Fruit fly (Drosophila melanogaster) whole organism, embryonic: ENCODE results near the gene CG1840.

Source experiments
- BEAF-32 ChIP-seq: fragments of 200-800 bp; sonication (Bioruptor generic); optimal IDR thresholded peaks from 3 replicates; lab custom pipeline; 2017; ENCODE audit warnings: missing biosample characterization, missing genetic modification characterization, mild to moderate bottlenecking, moderate library complexity, missing genetic modification reagents
- Bgb ChIP-seq: fragments of 200-800 bp; sonication (Bioruptor generic); IDR thresholded peaks from 2 replicates; pipeline ENCODE4 v1.3.6; 2022; ENCODE audit warnings: missing biosample characterization, missing genetic modification characterization; ENCODE audit not compliant: partially characterized antibody
- Blimp-1 ChIP-seq: fragments of 200-800 bp; sonication (Bioruptor generic); optimal IDR thresholded peaks from 3 replicates; lab custom pipeline; 2018; ENCODE audit warnings: missing biosample characterization, missing genetic modification characterization, mild to moderate bottlenecking, moderate library complexity, missing genetic modification reagents
- CG10147 ChIP-seq: fragments of 200-800 bp; sonication (Bioruptor generic); optimal IDR thresholded peaks from 2 replicates; lab custom pipeline; 2019; ENCODE audit warnings: missing biosample characterization, mild to moderate bottlenecking, missing genetic modification characterization, moderate library complexity
- CG1024 ChIP-seq: fragments of 200-800 bp; sonication (Bioruptor generic); IDR thresholded peaks from 2 replicates; pipeline ENCODE4 v1.3.6; 2022; ENCODE audit warnings: missing biosample characterization, missing genetic modification characterization
- CG10267 ChIP-seq: fragments of 200-800 bp; sonication (Bioruptor generic); optimal IDR thresholded peaks from 2 replicates; lab custom pipeline; 2018; ENCODE audit warnings: missing biosample characterization, mild to moderate bottlenecking, missing genetic modification characterization, moderate library complexity
- CG11247 ChIP-seq: fragments of 200-800 bp; sonication (Bioruptor generic); IDR thresholded peaks from 2 replicates; pipeline ENCODE4 v1.3.6; 2022; ENCODE audit warnings: missing biosample characterization, missing genetic modification characterization
- CG12659 ChIP-seq: fragments of 200-800 bp; sonication (Bioruptor generic); optimal IDR thresholded peaks from 3 replicates; lab custom pipeline; 2017; ENCODE audit warnings: mild to moderate bottlenecking, missing biosample characterization, missing genetic modification reagents, missing genetic modification characterization
- CG12744 ChIP-seq: fragments of 200-800 bp; sonication (Bioruptor generic); optimal IDR thresholded peaks from 2 replicates; lab custom pipeline; 2016; ENCODE audit warnings: missing biosample characterization, missing genetic modification characterization
- CG13123 ChIP-seq: fragments of 200-800 bp; sonication (Bioruptor generic); optimal IDR thresholded peaks from 2 replicates; lab custom pipeline; 2016; ENCODE audit warnings: missing biosample characterization, missing genetic modification characterization
- CG17359 ChIP-seq: fragments of 200-800 bp; sonication (Bioruptor generic); optimal IDR thresholded peaks from 3 replicates; lab custom pipeline; 2018; ENCODE audit warnings: missing biosample characterization, mild to moderate bottlenecking, missing genetic modification characterization, moderate library complexity
- CG18011 ChIP-seq: fragments of 200-800 bp; sonication (Bioruptor generic); optimal IDR thresholded peaks from 2 replicates; lab custom pipeline; 2017; ENCODE audit warnings: missing biosample characterization, missing genetic modification characterization, mild to moderate bottlenecking, moderate library complexity, missing genotype
- CG18619 ChIP-seq: fragments of 200-800 bp; sonication (Bioruptor generic); optimal IDR thresholded peaks from 3 replicates; lab custom pipeline; 2017; ENCODE audit warnings: missing biosample characterization, mild to moderate bottlenecking, missing genetic modification characterization
- CG2120 ChIP-seq: fragments of 200-800 bp; sonication (Bioruptor generic); optimal IDR thresholded peaks from 3 replicates; lab custom pipeline; 2016; ENCODE audit warnings: missing biosample characterization, missing genetic modification characterization
- CG2875 ChIP-seq: fragments of 200-800 bp; sonication (Bioruptor generic); optimal IDR thresholded peaks from 2 replicates; lab custom pipeline; 2017; ENCODE audit warnings: missing biosample characterization, mild to moderate bottlenecking, missing genetic modification characterization, missing genetic modification reagents
- CG3065 ChIP-seq: fragments of 200-800 bp; sonication (Bioruptor generic); optimal IDR thresholded peaks from 2 replicates; lab custom pipeline; 2016; ENCODE audit warnings: missing biosample characterization, missing genetic modification characterization
- CG32767 ChIP-seq: fragments of 200-800 bp; sonication (Bioruptor generic); IDR thresholded peaks from 2 replicates; pipeline ENCODE4 v1.3.6; 2022; ENCODE audit warnings: missing biosample characterization, missing genetic modification characterization
- CG34376 ChIP-seq: fragments of 200-800 bp; sonication (Bioruptor generic); optimal IDR thresholded peaks from 2 replicates; lab custom pipeline; 2018; ENCODE audit warnings: missing biosample characterization, mild to moderate bottlenecking, missing genetic modification characterization
- CG3726 ChIP-seq: fragments of 200-800 bp; sonication (Bioruptor generic); IDR thresholded peaks from 3 replicates; pipeline ENCODE4, ENCODE4 v1.3.6; 2022; ENCODE audit warnings: missing biosample characterization, missing genetic modification characterization
- CG7372 ChIP-seq: fragments of 200-800 bp; sonication (Bioruptor generic); IDR thresholded peaks from 2 replicates; pipeline ENCODE4 v1.3.6; 2022; ENCODE audit warnings: missing biosample characterization, missing genetic modification characterization
- CG8765 ChIP-seq: fragments of 200-800 bp; sonication (Bioruptor generic); IDR thresholded peaks from 2 replicates; pipeline ENCODE4 v1.3.6; 2022; ENCODE audit warnings: missing biosample characterization, missing genetic modification characterization
- CG9817 ChIP-seq: fragments of 200-800 bp; sonication (Bioruptor generic); optimal IDR thresholded peaks from 2 replicates; lab custom pipeline; 2018; ENCODE audit warnings: missing biosample characterization, mild to moderate bottlenecking, missing genetic modification characterization, moderate library complexity
- CG9932 ChIP-seq: fragments of 200-800 bp; sonication (Bioruptor generic); IDR thresholded peaks from 2 replicates; pipeline ENCODE4 v1.3.6; 2022; ENCODE audit warnings: missing biosample characterization, missing genetic modification characterization
- CrebB ChIP-seq: fragments of 200-800 bp; sonication (Bioruptor generic); optimal IDR thresholded peaks from 3 replicates; lab custom pipeline; 2018; ENCODE audit warnings: missing biosample characterization, mild to moderate bottlenecking, missing genetic modification characterization
- Dfd ChIP-seq, 2 experiments: fragments of >200 bp; optimal IDR thresholded peaks; 2 replicates each; lab custom pipeline; 2017; ENCODE audit warnings: missing biosample characterization in 2 of 2, missing genetic modification characterization in 2 of 2
- Dip3 ChIP-seq: fragments of 200-800 bp; sonication (Bioruptor generic); optimal IDR thresholded peaks from 3 replicates; lab custom pipeline; 2016; ENCODE audit warnings: missing biosample characterization, missing genetic modification characterization
- Ets97D ChIP-seq: fragments of 200-800 bp; sonication (Bioruptor generic); optimal IDR thresholded peaks from 3 replicates; lab custom pipeline; 2016; ENCODE audit warnings: missing biosample characterization, missing genetic modification characterization
- GATAe ChIP-seq: fragments of 200-800 bp; sonication (Bioruptor generic); conservative IDR thresholded peaks from 2 replicates; pipeline ENCODE4 v1.3.6; 2022; ENCODE audit warnings: missing biosample characterization, missing genetic modification characterization
- Hr3 ChIP-seq: fragments of 200-800 bp; sonication (Bioruptor generic); optimal IDR thresholded peaks from 3 replicates; lab custom pipeline; 2016; ENCODE audit warnings: missing biosample characterization, missing genetic modification characterization
- Hr78 ChIP-seq, 2 experiments: fragments of 200-800 bp in 1 of 2; fragments of >200 bp in 1 of 2; sonication (Bioruptor generic) in 1 of 2; optimal IDR thresholded peaks; 2 replicates each; lab custom pipeline; 2017 to 2019; ENCODE audit warnings: missing biosample characterization in 2 of 2, missing genetic modification characterization in 2 of 2, mild to moderate bottlenecking in 1 of 2, moderate library complexity in 1 of 2
- Lpt ChIP-seq: fragments of >200 bp; optimal IDR thresholded peaks from 2 replicates; lab custom pipeline; 2018; ENCODE audit warnings: missing biosample characterization, missing genetic modification characterization
- MESR4 ChIP-seq: fragments of 200-800 bp; sonication (Bioruptor generic); optimal IDR thresholded peaks from 2 replicates; lab custom pipeline; 2018; ENCODE audit warnings: missing biosample characterization, mild to moderate bottlenecking, missing genetic modification characterization, moderate library complexity
- Taf1 ChIP-seq: fragments of 200-800 bp; sonication (Bioruptor generic); IDR thresholded peaks from 2 replicates; pipeline ENCODE4 v1.3.6; 2022; ENCODE audit warnings: missing biosample characterization, missing genetic modification characterization
- al ChIP-seq: fragments of 200-800 bp; sonication (Bioruptor generic); IDR thresholded peaks from 2 replicates; pipeline ENCODE4 v1.3.6; 2022; ENCODE audit warnings: missing biosample characterization, missing genetic modification characterization
- bab2 ChIP-seq: fragments of 200-800 bp; sonication (Bioruptor generic); optimal IDR thresholded peaks from 2 replicates; lab custom pipeline; 2016; ENCODE audit warnings: missing biosample characterization, missing genetic modification characterization
- btn ChIP-seq: fragments of 200-800 bp; sonication (Bioruptor generic); optimal IDR thresholded peaks from 2 replicates; lab custom pipeline; 2016; ENCODE audit warnings: missing biosample characterization, missing genetic modification characterization
- crc ChIP-seq: fragments of 200-800 bp; sonication (Bioruptor generic); optimal IDR thresholded peaks from 2 replicates; lab custom pipeline; 2016; ENCODE audit warnings: missing biosample characterization, missing genetic modification characterization
- gem ChIP-seq: fragments of 200-800 bp; sonication (Bioruptor generic); optimal IDR thresholded peaks from 2 replicates; lab custom pipeline; 2019; ENCODE audit warnings: missing biosample characterization, mild to moderate bottlenecking, missing genetic modification characterization, moderate library complexity
- her ChIP-seq: fragments of 200-800 bp; sonication (Bioruptor generic); optimal IDR thresholded peaks from 2 replicates; lab custom pipeline; 2016; ENCODE audit warnings: missing biosample characterization, missing genetic modification characterization
- ken ChIP-seq: fragments of 200-800 bp; sonication (Bioruptor generic); IDR thresholded peaks from 3 replicates; pipeline ENCODE4 v1.3.6; 2022; ENCODE audit warnings: missing biosample characterization, missing genetic modification characterization
- klu ChIP-seq: fragments of 200-800 bp; sonication (Bioruptor generic); IDR thresholded peaks from 2 replicates; pipeline ENCODE4 v1.3.6; 2022; ENCODE audit warnings: missing biosample characterization, missing genetic modification characterization
- lab ChIP-seq: fragments of 200-800 bp; sonication (Bioruptor generic); optimal IDR thresholded peaks from 3 replicates; lab custom pipeline; 2017; ENCODE audit warnings: missing biosample characterization, missing genetic modification characterization, mild to moderate bottlenecking, moderate library complexity, missing genetic modification reagents
- onecut ChIP-seq: fragments of 200-800 bp; sonication (Bioruptor generic); IDR thresholded peaks from 2 replicates; pipeline ENCODE4 v1.3.6; 2022; ENCODE audit warnings: missing biosample characterization, missing genetic modification characterization
- pnt ChIP-seq: fragments of 200-800 bp; sonication (Bioruptor generic); optimal IDR thresholded peaks from 3 replicates; lab custom pipeline; 2016; ENCODE audit warnings: missing biosample characterization, missing genetic modification characterization
- scrt ChIP-seq: fragments of 200-800 bp; sonication (Bioruptor generic); optimal IDR thresholded peaks from 2 replicates; lab custom pipeline; 2018; ENCODE audit warnings: missing biosample characterization, mild to moderate bottlenecking, missing genetic modification characterization, moderate library complexity
- seq ChIP-seq: fragments of 200-800 bp; sonication (Bioruptor generic); IDR thresholded peaks from 2 replicates; pipeline ENCODE4 v1.3.6; 2022; ENCODE audit warnings: missing biosample characterization, missing genetic modification characterization
- ssp ChIP-seq: fragments of 200-800 bp; sonication (Bioruptor generic); IDR thresholded peaks from 2 replicates; pipeline ENCODE4 v1.3.6; 2022; ENCODE audit warnings: missing biosample characterization, missing genetic modification characterization
- sug ChIP-seq: fragments of 200-800 bp; optimal IDR thresholded peaks from 2 replicates; lab custom pipeline; 2019; ENCODE audit warnings: missing biosample characterization, mild to moderate bottlenecking, missing genetic modification characterization, moderate library complexity
- tll ChIP-seq, 2 experiments: fragments of 200-800 bp in 1 of 2; fragments of >200 bp in 1 of 2; sonication (Bioruptor generic) in 1 of 2; optimal IDR thresholded peaks; 2 replicates each; lab custom pipeline; 2017 to 2019; ENCODE audit warnings: missing biosample characterization in 2 of 2, missing genetic modification characterization in 2 of 2, mild to moderate bottlenecking in 1 of 2, moderate library complexity in 1 of 2
- trh ChIP-seq: fragments of 200-800 bp; sonication (Bioruptor generic); optimal IDR thresholded peaks from 2 replicates; lab custom pipeline; 2016; ENCODE audit warnings: missing biosample characterization, missing genetic modification characterization
- zen ChIP-seq: fragments of 200-800 bp; sonication (Bioruptor generic); optimal IDR thresholded peaks from 3 replicates; lab custom pipeline; 2018; ENCODE audit warnings: missing biosample characterization, mild to moderate bottlenecking, missing genetic modification characterization, moderate library complexity

CG1840 gene

dm6 chrX:11852310-11852709 lies 35.8 kb upstream of the CG1840 start, which contains the start of gene p24-1 (continued):
- peak; percentile 93 for TF ChIP-seq Bgb (GFP tag; lab: Robert Waterston, UW)
- TF ChIP-seq CG11247 (GFP tag; lab: Robert Waterston, UW), result peak; percentile 58
- TF ChIP-seq CG3065 (GFP tag; lab: Kevin White, UChicago), result no peak
- TF ChIP-seq Blimp-1 (GFP tag; lab: Kevin White, UChicago), result no peak
- TF ChIP-seq seq (GFP tag; lab: Robert Waterston, UW), result no peak
- TF ChIP-seq scrt (GFP tag; lab: Kevin White, UChicago), result no peak
- TF ChIP-seq CG1024 (GFP tag; lab: Robert Waterston, UW), result no peak
- no peak for TF ChIP-seq trh
- no peak for TF ChIP-seq CG2875 (GFP tag; lab: Kevin White, UChicago)
- peak; percentile 51 for TF ChIP-seq CG9817 (tag; lab: Kevin White, UChicago)
- TF ChIP-seq CG12744 (GFP tag; lab: Kevin White, UChicago), result no peak
- TF ChIP-seq pnt (GFP tag; lab: Kevin White, UChicago), result peak; percentile 8
- TF ChIP-seq klu (GFP tag; lab: Robert Waterston, UW), result no peak
- TF ChIP-seq onecut, result peak; percentile 31; the same call in 1 of the 2 replicates
- TF ChIP-seq her (GFP tag; lab: Kevin White, UChicago), result peak; percentile 66
- peak; percentile 65 for TF ChIP-seq lab (GFP tag; lab: Kevin White, UChicago)
- no peak for TF ChIP-seq CG7372 (GFP tag; lab: Robert Waterston, UW)
- TF ChIP-seq CG10147 (GFP tag; lab: Kevin White, UChicago), result peak; percentile 1
- TF ChIP-seq CG8765 (GFP tag; lab: Robert Waterston, UW), result no peak
- TF ChIP-seq Hr78 (GFP tag; optimal IDR thresholded peaks at IDR 0.05; lab: Kevin White, UChicago), result no peak
- TF ChIP-seq CG9932 (GFP tag; lab: Robert Waterston, UW), result peak; percentile 88
- TF ChIP-seq al (GFP tag; lab: Robert Waterston, UW), result 0 out of 2 replicates have a peak, but pooled peaks have one; percentile 11
- peak; percentile 42 for TF ChIP-seq Dip3
- TF ChIP-seq gem (tag; lab: Kevin White, UChicago), result peak; percentile 23
- peak; percentile 61 for TF ChIP-seq sug (tag; lab: Kevin White, UChicago)
- peak; percentile 23; the same call in 1 of the 2 replicates for TF ChIP-seq ssp (GFP tag; lab: Robert Waterston, UW)
- TF ChIP-seq GATAe (GFP tag; lab: Robert Waterston, UW), result no peak
- peak; percentile 26 for TF ChIP-seq Hr3 (GFP tag; lab: Kevin White, UChicago)
- TF ChIP-seq crc, result no peak
- TF ChIP-seq zen (tag; lab: Kevin White, UChicago), result no peak
- TF ChIP-seq Lpt (GFP tag; lab: Kevin White, UChicago), result no peak
- TF ChIP-seq CG18619, result no peak
- TF ChIP-seq Ets97D (GFP tag; lab: Kevin White, UChicago), result peak; percentile 89
- TF ChIP-seq CG13123 (GFP tag; lab: Kevin White, UChicago), result no peak
- TF ChIP-seq CG32767 (GFP tag; lab: Robert Waterston, UW), result no peak
- no peak for TF ChIP-seq Taf1 (GFP tag; lab: Robert Waterston, UW)
- peak; percentile 11 for TF ChIP-seq bab2 (GFP tag; lab: Kevin White, UChicago)
- peak; percentile 23 for TF ChIP-seq CG17359 (tag; lab: Kevin White, UChicago)
- peak; percentile 95 for TF ChIP-seq CG10267 (tag; lab: Kevin White, UChicago)
- peak; percentile 86 for TF ChIP-seq MESR4
- TF ChIP-seq CrebB (tag; lab: Kevin White, UChicago), result peak; percentile 7
- TF ChIP-seq tll (GFP tag; optimal IDR thresholded peaks at IDR 0.05; lab: Kevin White, UChicago), result no peak
- TF ChIP-seq Dfd (GFP tag; optimal IDR thresholded peaks at IDR 0.05; lab: Kevin White, UChicago), result no peak
- peak; percentile 87 for TF ChIP-seq BEAF-32 (GFP tag; lab: Kevin White, UChicago)
- TF ChIP-seq ken, result no peak
- TF ChIP-seq btn (GFP tag; lab: Kevin White, UChicago), result no peak
- peak; percentile 51 for TF ChIP-seq CG34376 (GFP tag; lab: Kevin White, UChicago)
- TF ChIP-seq CG2120 (GFP tag; lab: Kevin White, UChicago), result peak; percentile 81
- TF ChIP-seq CG3726 (GFP tag; lab: Robert Waterston, UW), result no peak
- TF ChIP-seq CG18011 (GFP tag; lab: Kevin White, UChicago), result peak; percentile 18
- peak; percentile 67 for TF ChIP-seq CG12659 (GFP tag; lab: Kevin White, UChicago)
